Worm (Caenorhabditis elegans): Measurements from ENCODE around the gene K09H11.9.

DNA sequence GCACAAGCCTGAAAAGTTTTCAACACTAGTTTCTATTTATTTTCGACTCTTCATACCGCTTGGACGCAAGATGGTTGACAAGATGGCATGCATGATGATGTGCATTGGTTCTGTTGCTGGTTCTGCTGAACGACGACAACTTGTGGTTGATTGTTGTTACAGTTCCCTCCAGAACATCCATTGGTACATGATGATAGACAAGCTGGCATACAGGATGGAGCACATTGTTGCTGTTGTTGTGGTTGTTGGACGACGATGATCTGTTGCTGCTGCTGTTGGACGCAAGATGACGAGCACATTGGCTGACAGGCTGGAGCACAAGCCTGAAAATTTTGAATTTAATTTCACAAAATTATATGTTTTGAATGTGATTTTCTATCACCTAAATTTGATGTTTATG, 44.1 kb downstream of the K09H11.9 start:
- TF ChIP-seq ama-1 (optimal IDR thresholded peaks at IDR 0.05) (no peak), nhr-47 (tag; optimal IDR thresholded peaks at IDR 0.05) (no peak), lin-13 (GFP tag; optimal IDR thresholded peaks at IDR 0.05) (no peak), fos-1 (tag; optimal IDR thresholded peaks at IDR 0.05) (no peak), blmp-1 (tag; optimal IDR thresholded peaks at IDR 0.05) (no peak), sptf-1 (tag; optimal IDR thresholded peaks at IDR 0.05) (no peak), snpc-4 (tag; optimal IDR thresholded peaks at IDR 0.05) (no peak), swsn-7 (tag; optimal IDR thresholded peaks at IDR 0.05) (no peak)
